Worm (Caenorhabditis elegans) whole organism, young adult: ENCODE measurements around the gene C45G9.9.
A peak's percentile ranks its signal among the peaks of the same experiment; 100 is the strongest.

Experiments used
- B0261.1 ChIP-seq: sonication (generic microtip); optimal IDR thresholded peaks from 2 replicates; lab custom pipeline; 2016; ENCODE audit warnings: mild to moderate bottlenecking, missing genetic modification characterization, moderate library complexity, missing compliant biosample characterization
- C06A6.2 ChIP-seq: fragments of 200-800 bp; sonication (Bioruptor generic); conservative IDR thresholded peaks from 2 replicates; pipeline ENCODE4 v1.3.6; 2022; ENCODE audit warnings: missing genetic modification characterization, missing compliant biosample characterization
- F22D6.2 ChIP-seq: sonication (generic microtip); optimal IDR thresholded peaks from 2 replicates; lab custom pipeline; 2016; ENCODE audit warnings: mild to moderate bottlenecking, missing genetic modification characterization, missing compliant biosample characterization
- F33H1.4 ChIP-seq: fragments of 200-800 bp; sonication (Bioruptor generic); IDR thresholded peaks from 2 replicates; pipeline ENCODE4 v1.3.6; 2022; ENCODE audit warnings: missing genetic modification reagents, missing genetic modification characterization, missing compliant biosample characterization
- F39B2.1 ChIP-seq: fragments of 200-800 bp; sonication (Bioruptor generic); IDR thresholded peaks from 2 replicates; pipeline ENCODE4 v1.3.6; 2022; ENCODE audit warnings: missing genetic modification reagents, missing genetic modification characterization, missing compliant biosample characterization
- F57C9.4 ChIP-seq: sonication (generic microtip); optimal IDR thresholded peaks from 2 replicates; lab custom pipeline; 2017; ENCODE audit warnings: mild to moderate bottlenecking, missing genetic modification characterization, missing compliant biosample characterization
- K12H6.12 ChIP-seq: fragments of 200-800 bp; sonication (Bioruptor generic); optimal IDR thresholded peaks from 2 replicates; lab custom pipeline; 2018; ENCODE audit warnings: mild to moderate bottlenecking, missing genetic modification characterization, missing compliant biosample characterization
- T07F8.4 ChIP-seq: sonication (generic microtip); optimal IDR thresholded peaks from 2 replicates; lab custom pipeline; 2016; ENCODE audit warnings: mild to moderate bottlenecking, missing genetic modification characterization, moderate library complexity, missing compliant biosample characterization
- ZK185.1 ChIP-seq: sonication (generic microtip); optimal IDR thresholded peaks from 2 replicates; lab custom pipeline; 2016; ENCODE audit warnings: mild to moderate bottlenecking, missing genetic modification characterization, missing compliant biosample characterization; ENCODE audit not compliant: poor library complexity, severe bottlenecking
- akir-1 ChIP-seq: fragments of 200-800 bp; sonication (Bioruptor generic); optimal IDR thresholded peaks from 2 replicates; lab custom pipeline; 2018; ENCODE audit warnings: mild to moderate bottlenecking, missing genetic modification characterization, moderate library complexity, missing compliant biosample characterization
- athp-1 ChIP-seq: sonication (generic microtip); optimal IDR thresholded peaks from 2 replicates; lab custom pipeline; 2017; ENCODE audit warnings: mild to moderate bottlenecking, missing genetic modification characterization, missing compliant biosample characterization
- bed-1 ChIP-seq: fragments of 200-800 bp; sonication (Bioruptor generic); IDR thresholded peaks from 2 replicates; pipeline ENCODE4 v1.3.6; 2022; ENCODE audit warnings: missing genetic modification reagents, missing genetic modification characterization, missing compliant biosample characterization
- ceh-40 ChIP-seq: fragments of 200-800 bp; sonication (Bioruptor generic); IDR thresholded peaks from 2 replicates; pipeline ENCODE4 v1.3.6; 2022; ENCODE audit warnings: missing genetic modification characterization, missing compliant biosample characterization
- ceh-58 ChIP-seq: fragments of 200-800 bp; sonication (Bioruptor generic); IDR thresholded peaks from 2 replicates; pipeline ENCODE4 v1.3.6; 2022; ENCODE audit warnings: missing genetic modification characterization, missing compliant biosample characterization
- ceh-79 ChIP-seq: sonication (generic microtip); optimal IDR thresholded peaks from 2 replicates; lab custom pipeline; 2017; ENCODE audit warnings: mild to moderate bottlenecking, missing genetic modification characterization, missing compliant biosample characterization
- dox-1 ChIP-seq: fragments of 200-800 bp; sonication (Bioruptor generic); IDR thresholded peaks from 2 replicates; pipeline ENCODE4 v1.3.6; 2022; ENCODE audit warnings: missing genetic modification reagents, missing genetic modification characterization, missing compliant biosample characterization
- dpff-1 ChIP-seq: sonication (generic microtip); optimal IDR thresholded peaks from 2 replicates; lab custom pipeline; 2017; ENCODE audit warnings: mild to moderate bottlenecking, missing genetic modification characterization, missing compliant biosample characterization
- efl-1 ChIP-seq: fragments of 150-350 bp; optimal IDR thresholded peaks from 2 replicates; lab custom pipeline; 2014; ENCODE audit warnings: missing biosample characterization, missing genetic modification reagents, missing genetic modification characterization
- egrh-3 ChIP-seq: fragments of 200-800 bp; sonication (Bioruptor generic); IDR thresholded peaks from 2 replicates; pipeline ENCODE4 v1.3.6; 2022; ENCODE audit warnings: missing genetic modification reagents, missing genetic modification characterization, missing compliant biosample characterization
- ekl-4 ChIP-seq: fragments of 200-800 bp; sonication (Bioruptor generic); IDR thresholded peaks from 2 replicates; pipeline ENCODE4 v1.3.6; 2022; ENCODE audit warnings: missing genetic modification reagents, missing genetic modification characterization, missing compliant biosample characterization
- gei-17 ChIP-seq: fragments of 200-800 bp; sonication (Bioruptor generic); optimal IDR thresholded peaks from 2 replicates; lab custom pipeline; 2018; ENCODE audit warnings: mild to moderate bottlenecking, missing genetic modification characterization, missing compliant biosample characterization
- him-1 ChIP-seq: sonication (generic microtip); optimal IDR thresholded peaks from 2 replicates; lab custom pipeline; 2016; ENCODE audit warnings: missing genotype, missing genetic modification reagents, missing genetic modification characterization, missing compliant biosample characterization
- hlh-12 ChIP-seq: sonication (generic microtip); optimal IDR thresholded peaks from 2 replicates; lab custom pipeline; 2016; ENCODE audit warnings: missing genetic modification characterization, missing compliant biosample characterization
- hmg-1.2 ChIP-seq: fragments of 200-800 bp; sonication (Bioruptor generic); IDR thresholded peaks from 2 replicates; pipeline ENCODE4 v1.3.6; 2022; ENCODE audit warnings: missing genetic modification reagents, missing genetic modification characterization, missing compliant biosample characterization
- hmg-20 ChIP-seq: fragments of 200-800 bp; sonication (Bioruptor generic); IDR thresholded peaks from 2 replicates; pipeline ENCODE4 v1.3.6; 2022; ENCODE audit warnings: missing genetic modification reagents, missing genetic modification characterization, missing compliant biosample characterization
- hrde-1 ChIP-seq: sonication (generic microtip); optimal IDR thresholded peaks from 2 replicates; lab custom pipeline; 2016; ENCODE audit warnings: missing genetic modification characterization, mild to moderate bottlenecking, missing compliant biosample characterization, moderate library complexity, missing genotype, missing genetic modification reagents, borderline replicate concordance
- hsf-1 ChIP-seq: fragments of 200-800 bp; sonication (Bioruptor generic); IDR thresholded peaks from 2 replicates; pipeline ENCODE4 v1.3.6; 2022; ENCODE audit warnings: missing genetic modification reagents, missing genetic modification characterization, missing compliant biosample characterization
- let-526 ChIP-seq: fragments of 200-800 bp; sonication (Bioruptor generic); IDR thresholded peaks from 2 replicates; pipeline ENCODE4 v1.3.6; 2022; ENCODE audit warnings: missing genetic modification reagents, missing genetic modification characterization, missing compliant biosample characterization
- lsl-1 ChIP-seq: fragments of 200-800 bp; sonication (Bioruptor generic); optimal IDR thresholded peaks from 2 replicates; lab custom pipeline; 2018; ENCODE audit warnings: mild to moderate bottlenecking, missing genetic modification characterization, moderate library complexity, missing compliant biosample characterization
- lsy-27 ChIP-seq: sonication (generic microtip); optimal IDR thresholded peaks from 2 replicates; lab custom pipeline; 2017; ENCODE audit warnings: missing genetic modification characterization, mild to moderate bottlenecking, missing compliant biosample characterization, antibody characterized with exemption, missing genotype, borderline replicate concordance; ENCODE audit not compliant: insufficient read depth
- madf-3 ChIP-seq: fragments of 200-800 bp; sonication (Bioruptor generic); IDR thresholded peaks from 2 replicates; pipeline ENCODE4 v1.3.6; 2022; ENCODE audit warnings: missing genetic modification reagents, missing genetic modification characterization, missing compliant biosample characterization
- madf-8 ChIP-seq: fragments of 200-800 bp; sonication (Bioruptor generic); conservative IDR thresholded peaks from 2 replicates; pipeline ENCODE4 v1.3.6; 2022; ENCODE audit warnings: missing genetic modification reagents, missing genetic modification characterization, missing compliant biosample characterization
- mcd-1 ChIP-seq: fragments of 200-800 bp; sonication (Bioruptor generic); IDR thresholded peaks from 2 replicates; pipeline ENCODE4 v1.3.6; 2022; ENCODE audit warnings: missing genetic modification reagents, missing genetic modification characterization, missing compliant biosample characterization
- mel-28 ChIP-seq: sonication (generic microtip); optimal IDR thresholded peaks from 2 replicates; lab custom pipeline; 2016; ENCODE audit warnings: borderline replicate concordance, mild to moderate bottlenecking, missing genetic modification characterization, missing compliant biosample characterization
- mes-4 ChIP-seq: sonication (generic microtip); optimal IDR thresholded peaks from 2 replicates; lab custom pipeline; 2016; ENCODE audit warnings: missing genotype, missing genetic modification characterization, missing compliant biosample characterization
- nfya-2 ChIP-seq: fragments of 200-800 bp; sonication (Bioruptor generic); IDR thresholded peaks from 2 replicates; pipeline ENCODE4 v1.3.6; 2022; ENCODE audit warnings: missing genetic modification reagents, missing genetic modification characterization, missing compliant biosample characterization
- nhr-27 ChIP-seq: fragments of 200-800 bp; sonication (Bioruptor generic); optimal IDR thresholded peaks from 2 replicates; lab custom pipeline; 2018; ENCODE audit warnings: mild to moderate bottlenecking, missing genetic modification characterization, moderate library complexity, missing compliant biosample characterization
- nhr-90 ChIP-seq: sonication (generic microtip); optimal IDR thresholded peaks from 2 replicates; lab custom pipeline; 2016; ENCODE audit warnings: missing genotype, mild to moderate bottlenecking, missing genetic modification characterization, missing compliant biosample characterization
- rcor-1 ChIP-seq: fragments of 200-800 bp; sonication (Bioruptor generic); IDR thresholded peaks from 2 replicates; pipeline ENCODE4 v1.3.6; 2022; ENCODE audit warnings: missing genetic modification reagents, missing genetic modification characterization, missing compliant biosample characterization
- snpc-1.3 ChIP-seq: sonication (generic microtip); optimal IDR thresholded peaks from 2 replicates; lab custom pipeline; 2017; ENCODE audit warnings: missing genetic modification characterization, mild to moderate bottlenecking, missing compliant biosample characterization, antibody characterized with exemption, moderate library complexity, missing genotype, missing genetic modification reagents; ENCODE audit not compliant: insufficient read depth
- snpc-4 ChIP-seq, 5 experiments: fragments of 150-350 bp in 1 of 5; sonication (generic microtip) in 4 of 5; optimal IDR thresholded peaks; 2 replicates each; lab custom pipeline; 2014 to 2018; ENCODE audit warnings: missing genetic modification characterization in 5 of 5, missing biosample characterization in 3 of 5, antibody characterized with exemption in 2 of 5, mild to moderate bottlenecking in 2 of 5, missing compliant biosample characterization in 2 of 5, missing genotype in 2 of 5, moderate library complexity in 2 of 5, missing genetic modification reagents in 1 of 5
- unc-130 ChIP-seq: sonication (generic microtip); optimal IDR thresholded peaks from 2 replicates; lab custom pipeline; 2016; ENCODE audit warnings: missing genetic modification reagents, missing genetic modification characterization, missing compliant biosample characterization
- xnd-1 ChIP-seq: sonication (generic microtip); optimal IDR thresholded peaks from 2 replicates; lab custom pipeline; 2016; ENCODE audit warnings: missing genotype, missing genetic modification reagents, missing genetic modification characterization, missing compliant biosample characterization
- ztf-28 ChIP-seq: fragments of 200-800 bp; sonication (Bioruptor generic); IDR thresholded peaks from 2 replicates; pipeline ENCODE4 v1.3.6; 2022; ENCODE audit warnings: missing genetic modification reagents, missing genetic modification characterization, missing compliant biosample characterization
- ztf-6 ChIP-seq: fragments of 200-800 bp; sonication (Bioruptor generic); IDR thresholded peaks from 2 replicates; pipeline ENCODE4 v1.3.6; 2022; ENCODE audit warnings: missing genetic modification reagents, missing genetic modification characterization, missing compliant biosample characterization

C45G9.9 gene

ce11 chrIII:5080700-5081572 lies 25.3 kb upstream of the C45G9.9 start (continued):
- TF ChIP-seq C06A6.2 (GFP tag; lab: Robert Waterston, UW) (peak; percentile 74), akir-1 (GFP tag; lab: Kevin White, UChicago) (no peak), athp-1 (tag; lab: Kevin White, UChicago) (peak; percentile 87), rcor-1 (GFP tag; lab: Robert Waterston, UW) (peak; percentile 78), nhr-90 (tag; lab: Kevin White, UChicago) (peak; percentile 89), ztf-28 (peak; percentile 91), mel-28 (tag; lab: Kevin White, UChicago) (peak; percentile 40), efl-1 (GFP tag; lab: Kevin White, UChicago) (peak; percentile 25), F33H1.4 (GFP tag; lab: Robert Waterston, UW) (peak; percentile 90), K12H6.12 (tag; lab: Kevin White, UChicago) (peak; percentile 51), F57C9.4 (tag; lab: Kevin White, UChicago) (no peak), let-526 (GFP tag; lab: Robert Waterston, UW) (peak; percentile 36; the same call in 1 of the 2 replicates), snpc-4 (GFP tag; optimal IDR thresholded peaks at IDR 0.05; lab: Kevin White, UChicago) (peak; percentile 97), snpc-4 (tag; optimal IDR thresholded peaks at IDR 0.05; lab: Kevin White, UChicago) (peak; percentile 98 to 99 (median 98)), hmg-1.2 (GFP tag; lab: Robert Waterston, UW) (peak; percentile 86), bed-1 (GFP tag; lab: Robert Waterston, UW) (peak; percentile 96), T07F8.4 (tag; lab: Kevin White, UChicago) (peak; percentile 40), dpff-1 (tag; lab: Kevin White, UChicago) (no peak), nfya-2 (GFP tag; lab: Robert Waterston, UW) (0 out of 2 replicates have a peak, but pooled peaks have one; percentile 81), lsy-27 (tag; lab: Kevin White, UChicago) (peak; percentile 9), F22D6.2 (tag; lab: Kevin White, UChicago) (peak; percentile 62), nhr-27 (tag; lab: Kevin White, UChicago) (no peak), ceh-58 (GFP tag; lab: Robert Waterston, UW) (0 out of 2 replicates have a peak, but pooled peaks have one; percentile 84), unc-130 (peak; percentile 79), ceh-40 (GFP tag; lab: Robert Waterston, UW) (peak; percentile 87; the same call in 1 of the 2 replicates), ceh-79 (tag; lab: Kevin White, UChicago) (peak; percentile 73), mes-4 (tag; lab: Kevin White, UChicago) (peak; percentile 70), hmg-20 (peak; percentile 49; the same call in 1 of the 2 replicates), ztf-6 (0 out of 2 replicates have a peak, but pooled peaks have one; percentile 65), ZK185.1 (tag; lab: Kevin White, UChicago) (peak; percentile 93), dox-1 (GFP tag; lab: Robert Waterston, UW) (peak; percentile 88), hrde-1 (peak; percentile 93), egrh-3 (GFP tag; lab: Robert Waterston, UW) (0 out of 2 replicates have a peak, but pooled peaks have one; percentile 28), mcd-1 (GFP tag; lab: Robert Waterston, UW) (peak; percentile 87), snpc-1.3 (peak; percentile 70), F39B2.1 (no peak), hsf-1 (GFP tag; lab: Robert Waterston, UW) (peak; percentile 81), gei-17 (GFP tag; lab: Kevin White, UChicago) (peak; percentile 54), him-1 (tag; lab: Kevin White, UChicago) (peak; percentile 86), madf-3 (peak; percentile 76; the same call in 1 of the 2 replicates), ekl-4 (peak; percentile 91), xnd-1 (tag; lab: Kevin White, UChicago) (peak; percentile 63), hlh-12 (tag; lab: Kevin White, UChicago) (peak; percentile 72), lsl-1 (peak; percentile 61), madf-8 (GFP tag; lab: Robert Waterston, UW) (peak; percentile 66), B0261.1 (peak; percentile 75)
